Fruit fly (Drosophila melanogaster) whole organism, embryonic: Measurements from ENCODE around the gene Ufd1.

ENCODE experiments used
- CG4404 ChIP-seq: fragments of 200-800 bp; sonication (Bioruptor generic); IDR thresholded peaks from 2 replicates; pipeline ENCODE4 v1.3.6; 2022; ENCODE audit warnings: missing biosample characterization, missing genetic modification characterization
- CG9727 ChIP-seq: fragments of 200-800 bp; sonication (Bioruptor generic); optimal IDR thresholded peaks from 3 replicates; lab custom pipeline; 2017; ENCODE audit warnings: missing biosample characterization, mild to moderate bottlenecking, missing genetic modification characterization
- bbx ChIP-seq: fragments of 200-800 bp; sonication (Bioruptor generic); IDR thresholded peaks from 2 replicates; pipeline ENCODE4 v1.3.6; 2022; ENCODE audit warnings: missing biosample characterization, missing genetic modification characterization; ENCODE audit not compliant: partially characterized antibody

DNA sequence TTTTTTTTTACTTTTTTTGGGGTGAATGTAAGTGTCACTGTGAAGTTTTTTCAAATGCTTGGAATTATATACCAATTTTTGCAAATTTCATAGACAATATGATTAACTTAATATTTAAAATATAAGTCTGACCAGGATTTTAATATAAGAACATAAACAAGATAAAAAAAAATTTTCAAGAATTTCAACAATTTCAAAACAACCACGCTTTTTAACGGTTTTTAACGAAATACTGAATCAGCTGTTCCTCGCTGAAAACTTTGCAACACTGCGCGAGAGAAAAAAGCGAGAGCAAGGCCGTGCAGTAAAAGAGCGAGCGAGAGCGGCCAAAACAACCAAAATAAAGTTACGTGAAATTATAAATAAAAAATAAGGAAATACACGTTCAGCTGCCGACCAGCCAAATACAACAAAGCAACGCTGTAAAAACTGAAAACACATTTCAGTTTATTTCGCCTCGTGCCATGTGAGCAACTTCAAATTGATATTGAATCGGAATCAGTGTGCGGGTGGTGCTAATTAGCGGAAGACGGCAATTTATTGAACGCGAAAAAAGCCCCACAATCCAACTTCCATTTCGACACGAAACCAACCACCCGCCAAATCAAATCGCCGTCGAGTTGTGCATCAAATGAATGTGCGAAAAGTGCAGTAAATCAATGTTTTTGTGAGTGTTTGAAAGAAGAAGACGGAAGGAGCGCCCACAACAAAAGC is 26.7 kb downstream of the Ufd1 start, which contains the start of the genes CG46439, Iyd and CG33947:
- TF ChIP-seq CG9727 (GFP tag; lab: Kevin White, UChicago) (no peak), CG4404 (no peak), bbx (GFP tag; lab: Robert Waterston, UW) (no peak)
